Worm (Caenorhabditis elegans): ENCODE data around the gene klp-3.

ce11 chrII:7849697-7850096, 7.5 kb downstream of the klp-3 start, which contains the start of gene acr-7:
- TF ChIP-seq unc-130 (tag; optimal IDR thresholded peaks at IDR 0.05) = no peak
- no peak for TF ChIP-seq nhr-76 (tag; optimal IDR thresholded peaks at IDR 0.05)
- no peak for TF ChIP-seq nhr-237 (tag; optimal IDR thresholded peaks at IDR 0.05)
- TF ChIP-seq egl-27 (tag; optimal IDR thresholded peaks at IDR 0.05) = no peak
- no peak for TF ChIP-seq rnt-1 (tag; optimal IDR thresholded peaks at IDR 0.05)
- no peak for TF ChIP-seq snu-23 (GFP tag; optimal IDR thresholded peaks at IDR 0.05)
- TF ChIP-seq ceh-90 (tag; optimal IDR thresholded peaks at IDR 0.05) = no peak
- no peak for TF ChIP-seq snpc-4 (tag; optimal IDR thresholded peaks at IDR 0.05)
- no peak for TF ChIP-seq jun-1 (tag; optimal IDR thresholded peaks at IDR 0.05)
- no peak for TF ChIP-seq nhr-12 (tag; optimal IDR thresholded peaks at IDR 0.05)
- no peak for TF ChIP-seq ama-1 (optimal IDR thresholded peaks at IDR 0.05)
- no peak for TF ChIP-seq mab-9 (GFP tag; IDR thresholded peaks at IDR 0.05)
